Fruit fly (Drosophila melanogaster) whole organism, wandering third instar larva: Measurements from ENCODE around the gene CG32487.

ENCODE experiments used
- Hr78 ChIP-seq: fragments of >200 bp; optimal IDR thresholded peaks from 2 replicates; lab custom pipeline; 2017; ENCODE audit warnings: missing biosample characterization, missing genetic modification characterization
- Myc ChIP-seq: fragments of >200 bp; optimal IDR thresholded peaks from 2 replicates; lab custom pipeline; 2017

dm6 chr3L:2987749-2988148 lies 29.3 kb downstream of the CG32487 start:
- no peak for TF ChIP-seq Hr78
- TF ChIP-seq Myc (lab: Kevin White, UChicago), result no peak
